Worm (Caenorhabditis elegans) whole organism, L2 larva: ENCODE data around the gene F47B10.3.

ENCODE experiments used
- ceh-82 ChIP-seq: fragments of 150-350 bp; optimal IDR thresholded peaks from 2 replicates; lab custom pipeline; 2014; ENCODE audit warnings: missing biosample characterization, missing genetic modification characterization
- egl-27 ChIP-seq: sonication (generic microtip); optimal IDR thresholded peaks from 3 replicates; lab custom pipeline; 2017; ENCODE audit warnings: missing biosample characterization, missing genetic modification reagents, missing genetic modification characterization
- elt-3 ChIP-seq: sonication (generic microtip); optimal IDR thresholded peaks from 2 replicates; lab custom pipeline; 2017; ENCODE audit warnings: missing biosample characterization, missing genetic modification characterization
- nhr-12 ChIP-seq: fragments of 150-350 bp; optimal IDR thresholded peaks from 2 replicates; lab custom pipeline; 2014; ENCODE audit warnings: missing biosample characterization, missing genetic modification characterization
- peb-1 ChIP-seq: fragments of 150-350 bp; optimal IDR thresholded peaks from 2 replicates; lab custom pipeline; 2014; ENCODE audit warnings: missing biosample characterization, missing genetic modification characterization
- unc-39 ChIP-seq: fragments of 150-350 bp; optimal IDR thresholded peaks from 2 replicates; lab custom pipeline; 2014; ENCODE audit warnings: missing biosample characterization, missing genetic modification characterization
- zag-1 ChIP-seq: fragments of 150-350 bp; optimal IDR thresholded peaks from 2 replicates; lab custom pipeline; 2014; ENCODE audit warnings: missing biosample characterization, missing genetic modification characterization

ce11 chrX:10861673-10862072 is 30.3 kb upstream of the F47B10.3 start:
- TF ChIP-seq unc-39 (tag; lab: Kevin White, UChicago) (no peak), egl-27 (no peak), nhr-12 (tag; lab: Kevin White, UChicago) (no peak), elt-3 (tag; lab: Kevin White, UChicago) (no peak), zag-1 (tag; lab: Kevin White, UChicago) (no peak), peb-1 (tag; lab: Kevin White, UChicago) (no peak), ceh-82 (no peak)
